Worm (Caenorhabditis elegans): Measurements from ENCODE around the gene cbd-1.
A peak's percentile ranks its signal among the peaks of the same experiment; 100 is the strongest.

The cbd-1 gene

DNA sequence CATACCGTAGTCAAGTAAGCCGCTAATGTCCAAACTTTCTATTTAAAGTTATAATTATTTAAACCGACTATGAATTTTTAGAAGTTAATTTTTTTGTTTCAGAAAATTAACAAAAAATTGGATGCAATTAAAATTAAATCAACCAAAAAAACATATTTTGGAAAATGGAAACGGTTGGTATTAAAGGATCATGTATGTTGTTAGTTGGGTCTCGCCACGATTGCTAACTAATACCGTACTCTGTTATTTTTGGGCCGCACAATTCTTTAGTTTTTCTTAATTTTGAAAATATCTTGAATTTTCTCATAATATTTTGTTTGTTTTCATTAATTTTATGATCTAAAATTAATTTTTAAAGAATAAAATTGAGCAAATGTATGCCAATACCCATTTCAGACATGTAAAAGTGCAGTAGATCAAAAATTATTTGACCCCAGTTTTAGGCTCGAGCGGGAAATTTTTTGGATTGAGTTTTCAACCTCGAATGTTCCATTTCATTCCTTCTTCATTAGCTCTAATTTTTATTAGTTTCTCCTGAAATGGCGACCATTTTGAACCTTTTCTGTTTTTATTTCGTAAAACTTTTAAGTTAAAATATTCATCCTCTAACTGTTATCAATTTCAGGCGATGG, at the start of gene cbd-1:
cbd-1 (plus strand) TSS at position 626 of the 632 bp plus-strand sequence.
- TF ChIP-seq nhr-25 (tag; optimal IDR thresholded peaks at IDR 0.05; ENCODE audit: borderline replicate concordance, insufficient read depth) (no peak), snpc-4 (tag; optimal IDR thresholded peaks at IDR 0.05) (no peak), lin-39 (tag; optimal IDR thresholded peaks at IDR 0.05) (no peak), lin-38 (GFP tag; IDR thresholded peaks at IDR 0.05) (peak; percentile 19; the same call in 1 of the 2 replicates)

DNA sequence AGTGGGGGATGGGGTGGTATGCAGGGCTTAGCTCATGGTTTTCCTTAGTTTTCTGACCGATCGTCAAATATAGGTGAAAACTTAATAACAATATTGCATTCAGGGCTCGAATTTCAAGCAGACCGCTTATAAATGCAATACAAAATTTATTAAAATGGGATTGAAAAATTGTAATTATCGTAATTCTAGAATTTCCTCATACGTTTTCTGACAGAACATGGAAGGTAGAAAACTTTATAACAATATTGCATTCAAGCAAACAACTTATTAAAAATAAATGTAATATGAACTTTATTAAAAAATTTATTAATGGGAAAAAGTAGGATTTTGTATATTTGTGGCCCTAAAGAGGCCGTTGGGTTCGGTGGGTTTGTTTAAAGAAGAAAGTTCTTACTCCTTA, 49.1 kb upstream of the cbd-1 start:
- TF ChIP-seq set-16 (GFP tag; IDR thresholded peaks at IDR 0.05) (no peak), unc-130 (GFP tag; optimal IDR thresholded peaks at IDR 0.05) (no peak), jun-1 (tag; optimal IDR thresholded peaks at IDR 0.05) (no peak), nhr-28 (tag; optimal IDR thresholded peaks at IDR 0.05) (no peak), mxl-2 (GFP tag; conservative IDR thresholded peaks at IDR 0.05) (no peak), ZK337.2 (GFP tag; IDR thresholded peaks at IDR 0.05) (no peak), ceh-20 (GFP tag; IDR thresholded peaks at IDR 0.05) (no peak), attf-4 (tag; optimal IDR thresholded peaks at IDR 0.05) (no peak), arid-1 (GFP tag; conservative IDR thresholded peaks at IDR 0.05) (0 out of 2 replicates have a peak, but pooled peaks have one; percentile 41), dmd-9 (GFP tag; IDR thresholded peaks at IDR 0.05) (no peak), dpl-1 (GFP tag; optimal IDR thresholded peaks at IDR 0.05) (no peak), lin-38 (GFP tag; IDR thresholded peaks at IDR 0.05) (peak; percentile 62), madf-5 (GFP tag; IDR thresholded peaks at IDR 0.05) (no peak), F49E8.2 (tag; optimal IDR thresholded peaks at IDR 0.05; ENCODE audit: borderline replicate concordance) (no peak), dmd-8 (GFP tag; IDR thresholded peaks at IDR 0.05) (0 out of 2 replicates have a peak, but pooled peaks have one; percentile 4), aha-1 (tag) (peak; percentile 51), aly-2 (tag; optimal IDR thresholded peaks at IDR 0.05) (no peak), nhr-42 (GFP tag; IDR thresholded peaks at IDR 0.05) (no peak), F26F4.8 (GFP tag; conservative IDR thresholded peaks at IDR 0.05) (peak; percentile 64; the same call in 1 of the 2 replicates), R02D3.7 (tag; optimal IDR thresholded peaks at IDR 0.05) (no peak), snpc-1.2 (GFP tag; IDR thresholded peaks at IDR 0.05) (peak; percentile 48; the same call in 1 of the 2 replicates)

DNA sequence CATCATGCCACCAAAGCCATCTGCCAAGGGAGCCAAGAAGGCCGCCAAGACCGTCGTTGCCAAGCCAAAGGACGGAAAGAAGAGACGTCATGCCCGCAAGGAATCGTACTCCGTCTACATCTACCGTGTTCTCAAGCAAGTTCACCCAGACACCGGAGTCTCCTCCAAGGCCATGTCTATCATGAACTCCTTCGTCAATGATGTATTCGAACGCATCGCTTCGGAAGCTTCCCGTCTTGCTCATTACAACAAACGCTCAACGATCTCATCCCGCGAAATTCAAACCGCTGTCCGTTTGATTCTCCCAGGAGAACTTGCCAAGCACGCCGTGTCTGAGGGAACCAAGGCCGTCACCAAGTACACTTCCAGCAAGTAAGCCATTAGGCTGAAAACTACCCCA, 48.0 kb upstream of the cbd-1 start, which contains the start of gene his-48:
his-48 (plus strand) TSS at position 5 of the 400 bp plus-strand sequence.
- TF ChIP-seq lim-7 (GFP tag; IDR thresholded peaks at IDR 0.05) (peak; percentile 56; the same call in 1 of the 2 replicates), lin-38 (GFP tag; IDR thresholded peaks at IDR 0.05) (peak; percentile 39; the same call in 1 of the 2 replicates)

DNA sequence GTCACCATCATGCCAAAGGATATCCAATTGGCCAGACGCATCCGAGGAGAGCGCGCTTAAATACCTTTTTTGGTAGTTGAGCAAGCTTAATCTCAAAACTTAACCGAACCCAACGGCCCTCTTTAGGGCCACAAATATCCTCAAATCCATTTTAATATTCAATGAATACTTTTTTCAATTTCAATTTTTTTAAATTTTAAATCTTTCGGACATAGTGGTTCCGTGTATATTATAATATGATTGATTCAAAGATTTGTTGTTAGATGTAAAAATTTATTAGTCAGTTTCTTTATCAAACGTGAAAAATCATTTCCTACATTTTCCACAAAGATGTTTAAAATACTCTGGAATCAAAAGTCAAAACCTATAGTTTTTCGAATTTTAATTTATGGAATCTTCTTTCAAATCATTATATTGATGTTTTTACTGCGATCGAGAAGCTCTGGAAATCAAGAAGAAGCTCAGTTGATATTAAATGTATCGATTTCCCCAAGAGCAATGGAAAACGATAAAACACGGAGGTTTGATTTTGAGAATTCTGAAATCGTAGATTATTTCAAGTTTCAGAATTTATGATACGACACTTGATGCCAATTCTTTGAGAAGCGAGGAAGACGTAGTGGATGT, 45.7 kb upstream of the cbd-1 start, which contains the start of gene B0035.21:
B0035.21 (plus strand) TSS at position 322 of the 627 bp plus-strand sequence.
- TF ChIP-seq ceh-28 (tag; optimal IDR thresholded peaks at IDR 0.05), result no peak
- TF ChIP-seq dmd-6 (GFP tag; IDR thresholded peaks at IDR 0.05), result no peak
- no peak for TF ChIP-seq lin-1 (GFP tag; IDR thresholded peaks at IDR 0.05)
- no peak for TF ChIP-seq gei-8 (GFP tag; optimal IDR thresholded peaks at IDR 0.05)
- TF ChIP-seq daf-19 (GFP tag; conservative IDR thresholded peaks at IDR 0.05), result no peak
- TF ChIP-seq lin-38 (GFP tag; IDR thresholded peaks at IDR 0.05), result peak; percentile 46
- TF ChIP-seq F26F4.8 (GFP tag; conservative IDR thresholded peaks at IDR 0.05), result 0 out of 2 replicates have a peak, but pooled peaks have one; percentile 48
- no peak for TF ChIP-seq F44E2.7 (GFP tag; IDR thresholded peaks at IDR 0.05)
- TF ChIP-seq arid-1 (GFP tag; conservative IDR thresholded peaks at IDR 0.05), result no peak
- no peak for TF ChIP-seq zip-2 (tag; optimal IDR thresholded peaks at IDR 0.05)
- TF ChIP-seq zfp-3 (GFP tag; conservative IDR thresholded peaks at IDR 0.05), result 0 out of 2 replicates have a peak, but pooled peaks have one; percentile 17
- TF ChIP-seq zip-11 (GFP tag; IDR thresholded peaks at IDR 0.05), result no peak
- no peak for TF ChIP-seq D1046.2 (GFP tag; IDR thresholded peaks at IDR 0.05)
- no peak for TF ChIP-seq mxl-2 (GFP tag; conservative IDR thresholded peaks at IDR 0.05)
- no peak for TF ChIP-seq nhr-28 (tag; optimal IDR thresholded peaks at IDR 0.05)
- no peak for TF ChIP-seq nhr-48 (tag; optimal IDR thresholded peaks at IDR 0.05)
- TF ChIP-seq dve-1 (tag; optimal IDR thresholded peaks at IDR 0.05; ENCODE audit: insufficient read depth), result peak; percentile 4
- TF ChIP-seq Y105C5A.15 (GFP tag; IDR thresholded peaks at IDR 0.05), result 0 out of 2 replicates have a peak, but pooled peaks have one; percentile 34
- no peak for TF ChIP-seq ceh-20 (GFP tag; IDR thresholded peaks at IDR 0.05)
- no peak for TF ChIP-seq ceh-62 (tag; optimal IDR thresholded peaks at IDR 0.05)
- TF ChIP-seq egl-27 (tag; optimal IDR thresholded peaks at IDR 0.05), result no peak
- TF ChIP-seq zfp-2 (tag; optimal IDR thresholded peaks at IDR 0.05), result no peak
- TF ChIP-seq F49E8.2 (tag; optimal IDR thresholded peaks at IDR 0.05; ENCODE audit: borderline replicate concordance), result no peak
- 0 out of 2 replicates have a peak, but pooled peaks have one; percentile 17 for TF ChIP-seq T26A8.4 (GFP tag; IDR thresholded peaks at IDR 0.05)
- no peak for TF ChIP-seq mes-2 (tag; optimal IDR thresholded peaks at IDR 0.05; ENCODE audit: poor library complexity, severe bottlenecking)
